Worm (Caenorhabditis elegans): ENCODE measurements around the gene M88.4.
A peak's percentile ranks its signal among the peaks of the same experiment; 100 is the strongest.

Gene M88.4

DNA sequence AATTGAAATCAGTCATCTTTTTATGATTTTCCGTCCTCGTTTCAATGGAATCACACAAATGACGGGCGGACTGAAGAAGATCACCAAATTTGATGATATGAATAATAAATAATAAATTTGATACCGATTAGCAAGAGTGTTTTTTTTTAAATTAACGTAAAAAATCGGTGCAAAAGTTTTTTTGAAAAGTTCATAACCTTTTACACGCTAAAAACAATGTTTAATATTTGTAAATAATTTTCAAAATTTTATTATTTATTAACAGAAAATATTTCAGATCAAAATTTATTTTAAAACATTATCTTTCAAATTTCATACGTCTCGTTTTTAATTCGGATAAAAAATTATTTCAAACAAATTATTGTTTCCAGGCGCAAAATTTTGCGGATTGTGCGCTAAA lies 3.9 kb upstream of the M88.4 start, which contains the start of gene M88.3:
TSS of gene M88.3 (minus strand) at position 101 of the 400 bp plus-strand sequence.
- no peak for TF ChIP-seq Y105C5A.15 (GFP tag; IDR thresholded peaks at IDR 0.05)
- TF ChIP-seq mxl-3 (GFP tag; optimal IDR thresholded peaks at IDR 0.05), result no peak
- TF ChIP-seq egl-27 (tag; optimal IDR thresholded peaks at IDR 0.05), result no peak
- no peak for TF ChIP-seq Y75B8A.6 (GFP tag; IDR thresholded peaks at IDR 0.05)
- no peak for TF ChIP-seq lin-1 (GFP tag; IDR thresholded peaks at IDR 0.05)
- TF ChIP-seq sdz-12 (GFP tag; optimal IDR thresholded peaks at IDR 0.05), result no peak
- TF ChIP-seq ceh-44 (GFP tag; IDR thresholded peaks at IDR 0.05), result no peak
- no peak for TF ChIP-seq nhr-25 (tag; optimal IDR thresholded peaks at IDR 0.05; ENCODE audit: borderline replicate concordance, insufficient read depth)
- TF ChIP-seq mxl-2 (GFP tag; conservative IDR thresholded peaks at IDR 0.05), result no peak
- no peak for TF ChIP-seq php-3 (GFP tag; IDR thresholded peaks at IDR 0.05)

DNA sequence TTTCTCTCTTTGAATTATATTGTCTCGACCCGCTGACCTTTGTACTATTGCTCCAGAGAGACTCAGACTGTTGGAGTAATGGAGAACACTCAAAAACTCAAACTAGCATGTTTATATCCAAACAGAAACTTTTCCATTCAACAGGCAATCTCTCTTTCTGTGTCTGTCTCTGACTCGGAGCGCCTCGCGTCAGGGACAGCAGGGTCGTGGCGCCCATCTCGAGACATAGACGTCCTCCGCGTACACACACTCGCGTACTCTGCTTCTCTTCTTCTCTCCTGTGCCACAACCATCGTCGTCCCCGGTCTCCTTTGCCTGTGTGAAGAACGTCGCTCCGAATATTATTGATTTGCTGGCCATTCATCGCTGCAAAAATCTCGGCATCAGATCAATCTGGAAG lies 3.1 kb downstream of the M88.4 start:
- peak; percentile 56; the same call in 1 of the 2 replicates for TF ChIP-seq arid-1 (GFP tag; conservative IDR thresholded peaks at IDR 0.05)
- TF ChIP-seq snpc-4 (tag; optimal IDR thresholded peaks at IDR 0.05), result no peak
- no peak for TF ChIP-seq R02D3.7 (tag; optimal IDR thresholded peaks at IDR 0.05)
- TF ChIP-seq zip-11 (GFP tag; IDR thresholded peaks at IDR 0.05), result no peak
- TF ChIP-seq T20F7.1 (GFP tag; optimal IDR thresholded peaks at IDR 0.05), result peak; percentile 35
- no peak for TF ChIP-seq lir-3 (tag; optimal IDR thresholded peaks at IDR 0.05)
- peak; percentile 58 for TF ChIP-seq pha-4 (GFP tag; IDR thresholded peaks at IDR 0.05)
- TF ChIP-seq pha-4 (tag; optimal IDR thresholded peaks at IDR 0.05), result no peak
- TF ChIP-seq nhr-111 (GFP tag; optimal IDR thresholded peaks at IDR 0.05), result no peak
- peak; percentile 92 for TF ChIP-seq mxl-3 (GFP tag; optimal IDR thresholded peaks at IDR 0.05)
- TF ChIP-seq saeg-2 (GFP tag; IDR thresholded peaks at IDR 0.05), result no peak
- TF ChIP-seq set-16 (GFP tag; IDR thresholded peaks at IDR 0.05), result peak; percentile 74
- TF ChIP-seq hmg-1.1 (GFP tag; IDR thresholded peaks at IDR 0.05), result peak; percentile 78
- TF ChIP-seq lin-1 (GFP tag; IDR thresholded peaks at IDR 0.05), result peak; percentile 30; the same call in 1 of the 2 replicates
- TF ChIP-seq pqm-1 (tag; optimal IDR thresholded peaks at IDR 0.05), result peak; percentile 71
- peak in 1 of 2 experiments; percentile 66 for TF ChIP-seq hif-1 (tag; optimal IDR thresholded peaks at IDR 0.05)
- TF ChIP-seq ama-1 (optimal IDR thresholded peaks at IDR 0.05), result no peak
- no peak for TF ChIP-seq dmd-8 (GFP tag; IDR thresholded peaks at IDR 0.05)
- peak; percentile 39 for TF ChIP-seq F37D6.2 (tag; optimal IDR thresholded peaks at IDR 0.05)
- no peak for TF ChIP-seq ztf-11 (tag; optimal IDR thresholded peaks at IDR 0.05)
- no peak for TF ChIP-seq Y105C5A.15 (GFP tag; IDR thresholded peaks at IDR 0.05)
- no peak for TF ChIP-seq daf-12 (tag; optimal IDR thresholded peaks at IDR 0.05)
- TF ChIP-seq spr-1 (tag; optimal IDR thresholded peaks at IDR 0.05), result peak; percentile 22
- TF ChIP-seq zag-1 (tag; optimal IDR thresholded peaks at IDR 0.05), result no peak
- no peak for TF ChIP-seq mdt-29 (GFP tag; IDR thresholded peaks at IDR 0.05)
- no peak for TF ChIP-seq fos-1 (tag; optimal IDR thresholded peaks at IDR 0.05)
- peak; percentile 22; the same call in 1 of the 2 replicates for TF ChIP-seq egl-43 (GFP tag; IDR thresholded peaks at IDR 0.05)
- no peak for TF ChIP-seq gei-8 (GFP tag; optimal IDR thresholded peaks at IDR 0.05)
- peak; percentile 64 for TF ChIP-seq nhr-25 (tag; optimal IDR thresholded peaks at IDR 0.05; ENCODE audit: borderline replicate concordance, insufficient read depth)
- peak; percentile 31 for TF ChIP-seq fkh-10 (GFP tag; optimal IDR thresholded peaks at IDR 0.05)
- no peak for TF ChIP-seq nhr-10 (tag; optimal IDR thresholded peaks at IDR 0.05)
- TF ChIP-seq T26A8.4 (GFP tag; IDR thresholded peaks at IDR 0.05), result peak; percentile 24; the same call in 1 of the 2 replicates
- TF ChIP-seq ceh-44 (GFP tag; IDR thresholded peaks at IDR 0.05), result 0 out of 2 replicates have a peak, but pooled peaks have one; percentile 17
- TF ChIP-seq dmd-9 (GFP tag; IDR thresholded peaks at IDR 0.05), result no peak
- TF ChIP-seq nhr-48 (tag; optimal IDR thresholded peaks at IDR 0.05), result peak; percentile 62
- no peak for TF ChIP-seq ztf-7 (tag; optimal IDR thresholded peaks at IDR 0.05)
- TF ChIP-seq ceh-82 (tag; optimal IDR thresholded peaks at IDR 0.05), result no peak
- no peak for TF ChIP-seq cey-2 (tag; optimal IDR thresholded peaks at IDR 0.05; ENCODE audit: borderline replicate concordance, insufficient read depth)
- no peak for TF ChIP-seq egl-27 (tag; optimal IDR thresholded peaks at IDR 0.05)
- TF ChIP-seq dpl-1 (GFP tag; optimal IDR thresholded peaks at IDR 0.05), result peak; percentile 46
- no peak for TF ChIP-seq lin-29 (GFP tag; IDR thresholded peaks at IDR 0.05)
- TF ChIP-seq aly-2 (tag; optimal IDR thresholded peaks at IDR 0.05), result no peak
- TF ChIP-seq lin-15B (tag; optimal IDR thresholded peaks at IDR 0.05), result no peak
- no peak for TF ChIP-seq ces-1 (GFP tag; optimal IDR thresholded peaks at IDR 0.05)
- TF ChIP-seq ctbp-1 (GFP tag; IDR thresholded peaks at IDR 0.05), result peak; percentile 65; the same call in 1 of the 2 replicates

Measured in whole organism, L4 larva.